Fruit fly (Drosophila melanogaster) whole organism, wandering third instar larva: ENCODE data around the gene spi.

Source experiments
- Abd-B ChIP-seq: fragments of >200 bp; optimal IDR thresholded peaks from 2 replicates; lab custom pipeline; 2017; ENCODE audit warnings: missing biosample characterization, missing genetic modification characterization
- Dfd ChIP-seq: fragments of >200 bp; optimal IDR thresholded peaks from 2 replicates; lab custom pipeline; 2017; ENCODE audit warnings: missing biosample characterization, missing genetic modification characterization
- Dif ChIP-seq: fragments of 200-275, 200-300 bp; sonication (Bioruptor generic); optimal IDR thresholded peaks from 2 replicates; lab custom pipeline; 2018; ENCODE audit warnings: missing biosample characterization, missing genetic modification characterization; ENCODE audit not compliant: partially characterized antibody
- Hnf4 ChIP-seq: fragments of 200-800 bp; sonication (Bioruptor generic); optimal IDR thresholded peaks from 2 replicates; lab custom pipeline; 2016; ENCODE audit warnings: missing biosample characterization, mild to moderate bottlenecking, missing genetic modification characterization
- Hr83 ChIP-seq: fragments of 200-300 bp; sonication (Bioruptor generic); optimal IDR thresholded peaks from 2 replicates; lab custom pipeline; 2016; ENCODE audit warnings: missing biosample characterization, mild to moderate bottlenecking, missing genetic modification characterization, moderate library complexity; ENCODE audit not compliant: poor library complexity, severe bottlenecking
- Mio ChIP-seq: sonication (Bioruptor generic); optimal IDR thresholded peaks from 2 replicates; lab custom pipeline; 2016; ENCODE audit warnings: missing biosample characterization, missing genetic modification characterization
- brk ChIP-seq: fragments of 200-800 bp; sonication (Bioruptor generic); optimal IDR thresholded peaks from 2 replicates; lab custom pipeline; 2016; ENCODE audit warnings: missing biosample characterization, mild to moderate bottlenecking, missing genetic modification characterization
- h ChIP-seq: fragments of 200-800 bp; sonication (Bioruptor generic); optimal IDR thresholded peaks from 3 replicates; lab custom pipeline; 2016; ENCODE audit warnings: missing biosample characterization, mild to moderate bottlenecking, missing genetic modification characterization
- lola ChIP-seq: fragments of >200 bp; optimal IDR thresholded peaks from 2 replicates; lab custom pipeline; 2017; ENCODE audit warnings: missing biosample characterization, missing genetic modification characterization
- tai ChIP-seq: sonication (Bioruptor generic); optimal IDR thresholded peaks from 2 replicates; lab custom pipeline; 2016; ENCODE audit warnings: missing biosample characterization, missing genetic modification characterization
- woc ChIP-seq: sonication (Bioruptor generic); optimal IDR thresholded peaks from 2 replicates; lab custom pipeline; 2016; ENCODE audit warnings: missing biosample characterization, mild to moderate bottlenecking, missing genetic modification characterization

DNA sequence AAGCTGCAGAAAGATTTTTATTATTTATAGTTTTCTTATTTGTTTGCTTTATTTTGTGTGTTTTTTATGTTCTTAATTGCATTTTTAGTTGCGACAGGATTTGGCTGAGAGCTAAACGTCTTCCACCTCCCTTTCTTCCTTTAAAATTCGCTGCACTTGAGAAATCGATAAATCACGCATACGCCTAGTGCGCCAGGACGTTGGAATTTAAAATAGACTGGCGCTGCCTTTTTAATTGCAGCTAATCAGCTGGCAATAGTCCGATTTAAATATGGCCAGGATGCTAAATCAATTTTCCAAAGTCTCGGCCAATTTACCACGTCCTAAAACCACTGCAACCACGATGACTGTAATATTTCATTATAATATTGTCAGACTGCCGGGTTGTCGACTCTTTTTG is 50.3 kb downstream of the spi start:
- TF ChIP-seq Hr83 (GFP tag; lab: Kevin White, UChicago) = no peak
- TF ChIP-seq lola = no peak
- no peak for TF ChIP-seq Dfd (GFP tag; lab: Kevin White, UChicago)
- no peak for TF ChIP-seq Hnf4 (GFP tag; lab: Kevin White, UChicago)
- no peak for TF ChIP-seq Abd-B
- TF ChIP-seq tai = no peak
- no peak for TF ChIP-seq brk (GFP tag; lab: Kevin White, UChicago)
- TF ChIP-seq woc = no peak
- TF ChIP-seq h (GFP tag; lab: Kevin White, UChicago) = no peak
- TF ChIP-seq Mio (GFP tag; lab: Kevin White, UChicago) = no peak
- TF ChIP-seq Dif (GFP tag; lab: Kevin White, UChicago) = no peak
